Fruit fly (Drosophila melanogaster) Kc167 (cell line): ENCODE measurements around the gene naz.

ENCODE experiments used
- Myc ChIP-seq: fragments of >200 bp; optimal IDR thresholded peaks from 2 replicates; lab custom pipeline; 2017; ENCODE audit warnings: missing external identifiers
- insv ChIP-seq: fragments of >200 bp; optimal IDR thresholded peaks from 3 replicates; lab custom pipeline; 2018; ENCODE audit warnings: missing external identifiers

DNA sequence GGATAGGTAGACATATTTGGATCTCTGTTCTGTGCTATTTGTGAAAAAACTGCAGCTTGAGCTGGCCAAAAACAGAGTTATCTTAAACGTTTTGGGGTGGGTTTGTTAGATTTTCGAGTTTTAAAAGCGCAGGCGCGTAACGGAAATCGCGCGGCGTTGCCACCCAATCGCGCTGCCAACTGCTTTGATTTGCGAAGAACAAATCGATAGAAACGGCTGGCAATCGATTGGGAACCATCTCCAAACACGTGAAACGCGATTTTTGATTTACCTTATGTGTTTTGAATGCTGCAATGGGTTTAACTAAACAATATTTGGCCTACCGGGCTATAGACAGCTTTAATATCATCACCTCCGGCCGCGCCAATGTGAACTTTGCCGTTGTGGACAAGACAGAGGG is 45.3 kb downstream of the naz start, which contains the start of the genes CG14312 and CG8064:
- TF ChIP-seq Myc (lab: Kevin White, UChicago): no peak
- TF ChIP-seq insv (lab: Kevin White, UChicago): no peak
